Fruit fly (Drosophila melanogaster): ENCODE measurements around the gene CG31730.

CG31730 gene

dm6 chr2L:13295978-13296702, 36.6 kb upstream of the CG31730 start (continued):
- TF ChIP-seq Fer3 (tag; optimal IDR thresholded peaks at IDR 0.05) (no peak), mld (GFP tag; IDR thresholded peaks at IDR 0.05; ENCODE audit: partially characterized antibody) (0 out of 3 replicates have a peak, but pooled peaks have one; percentile 19), chinmo (GFP tag; IDR thresholded peaks at IDR 0.05; ENCODE audit: partially characterized antibody) (peak; percentile 54; the same call in 3 of the 4 replicates), CG1832 (GFP tag; optimal IDR thresholded peaks at IDR 0.05) (peak; percentile 57), sens-2 (GFP tag; IDR thresholded peaks at IDR 0.05) (no peak), dmrt99B (tag; optimal IDR thresholded peaks at IDR 0.05) (no peak), HHEX (GFP tag; optimal IDR thresholded peaks at IDR 0.05) (no peak), Dip3 (GFP tag; optimal IDR thresholded peaks at IDR 0.05) (no peak), CG13775 (GFP tag; optimal IDR thresholded peaks at IDR 0.05) (no peak), nom (GFP tag; optimal IDR thresholded peaks at IDR 0.05) (no peak), CG13424 (tag; optimal IDR thresholded peaks at IDR 0.05) (no peak), Rfx (GFP tag; IDR thresholded peaks at IDR 0.05) (0 out of 2 replicates have a peak, but pooled peaks have one; percentile 23), cad (GFP tag; optimal IDR thresholded peaks at IDR 0.05) (no peak), Stat92E (GFP tag; optimal IDR thresholded peaks at IDR 0.05) (peak in 1 of 3 experiments; percentile 26), Dek (tag; optimal IDR thresholded peaks at IDR 0.05) (no peak), chif (GFP tag; optimal IDR thresholded peaks at IDR 0.05) (no peak), dmrt11E (tag; optimal IDR thresholded peaks at IDR 0.05) (no peak), ara (GFP tag; IDR thresholded peaks at IDR 0.05) (no peak), knrl (GFP tag; IDR thresholded peaks at IDR 0.05; ENCODE audit: partially characterized antibody) (peak; percentile 55; the same call in 2 of the 3 replicates), bigmax (GFP tag; optimal IDR thresholded peaks at IDR 0.05) (no peak), scrt (GFP tag; optimal IDR thresholded peaks at IDR 0.05) (no peak), CG10543 (GFP tag; optimal IDR thresholded peaks at IDR 0.05) (no peak), CG12155 (GFP tag; optimal IDR thresholded peaks at IDR 0.05) (peak; percentile 43), ab (GFP tag; optimal IDR thresholded peaks at IDR 0.05) (no peak), zfh1 (GFP tag; IDR thresholded peaks at IDR 0.05) (no peak), Elba2 (GFP tag; optimal IDR thresholded peaks at IDR 0.05) (no peak), CG17912 (GFP tag; optimal IDR thresholded peaks at IDR 0.05) (no peak), CG9932 (GFP tag; IDR thresholded peaks at IDR 0.05) (no peak), Hmr (GFP tag; optimal IDR thresholded peaks at IDR 0.05) (no peak), D19A (tag; optimal IDR thresholded peaks at IDR 0.05) (no peak), CG8089 (GFP tag; optimal IDR thresholded peaks at IDR 0.05) (no peak), gsb (GFP tag; IDR thresholded peaks at IDR 0.05) (no peak), lab (GFP tag; optimal IDR thresholded peaks at IDR 0.05) (no peak), CG18011 (GFP tag; optimal IDR thresholded peaks at IDR 0.05) (no peak), Max (GFP tag; optimal IDR thresholded peaks at IDR 0.05) (no peak), CG1529 (GFP tag; optimal IDR thresholded peaks at IDR 0.05) (no peak), Hmx (GFP tag; optimal IDR thresholded peaks at IDR 0.05) (no peak), esg (GFP tag; conservative IDR thresholded peaks at IDR 0.05) (no peak), sna (GFP tag; IDR thresholded peaks at IDR 0.05; ENCODE audit: partially characterized antibody) (peak; percentile 43; the same call in 1 of the 2 replicates), chm (GFP tag; IDR thresholded peaks at IDR 0.05) (no peak), croc (GFP tag; conservative IDR thresholded peaks at IDR 0.05) (no peak), CG10565 (GFP tag; optimal IDR thresholded peaks at IDR 0.05) (no peak), MBD-R2 (GFP tag; IDR thresholded peaks at IDR 0.05) (peak; percentile 52), CG7987 (GFP tag; optimal IDR thresholded peaks at IDR 0.05) (no peak), sens (GFP tag) (peak; percentile 70), CG4424 (GFP tag; optimal IDR thresholded peaks at IDR 0.05) (no peak), ERR (GFP tag; optimal IDR thresholded peaks at IDR 0.05) (no peak), Hr39 (optimal IDR thresholded peaks at IDR 0.05) (no peak), CG6854 (GFP tag; optimal IDR thresholded peaks at IDR 0.05) (no peak)

Data from whole organism, embryonic.